2 worm cellular contexts compared by ENCODE assay signal in genomic region chrIV:11566146-11566545, ce11.
TF ChIP-seq lines count a peak whose summit lies in the region.

TSS of gene sec-24.1 (minus strand) at chrIV:11566194.

TF ChIP-seq in whole organism, L2 larva, 48 proteins besides CTCF, POLR2A, EP300 and RAD21 (continued from another document):
- TF ChIP-seq nhr-21 (tag; optimal IDR thresholded peaks at IDR 0.05; lab: Kevin White, UChicago) (peak; percentile 88), egl-27 (tag; optimal IDR thresholded peaks at IDR 0.05; lab: Kevin White, UChicago) (peak; percentile 47), ztf-4 (tag; optimal IDR thresholded peaks at IDR 0.05; lab: Kevin White, UChicago) (peak; percentile 84), elt-3 (tag; optimal IDR thresholded peaks at IDR 0.05; lab: Kevin White, UChicago) (no peak), nhr-25 (tag; optimal IDR thresholded peaks at IDR 0.05; lab: Kevin White, UChicago) (peak; percentile 92), unc-62 (GFP tag; optimal IDR thresholded peaks at IDR 0.05; lab: Kevin White, UChicago) (peak; percentile 39), F13H6.1 (tag; optimal IDR thresholded peaks at IDR 0.05; lab: Kevin White, UChicago) (peak; percentile 89), sem-4 (tag; optimal IDR thresholded peaks at IDR 0.05; lab: Kevin White, UChicago) (peak; percentile 88), mbf-1 (tag; optimal IDR thresholded peaks at IDR 0.05; lab: Kevin White, UChicago) (no peak), nhr-10 (tag; optimal IDR thresholded peaks at IDR 0.05; lab: Kevin White, UChicago) (no peak), nhr-129 (tag; optimal IDR thresholded peaks at IDR 0.05; lab: Kevin White, UChicago) (peak; percentile 78), crh-2 (tag; optimal IDR thresholded peaks at IDR 0.05; lab: Kevin White, UChicago) (peak; percentile 95), elt-1 (tag; optimal IDR thresholded peaks at IDR 0.05; lab: Kevin White, UChicago) (no peak), nhr-6 (tag; optimal IDR thresholded peaks at IDR 0.05; lab: Kevin White, UChicago) (peak; percentile 69), nhr-11 (tag; optimal IDR thresholded peaks at IDR 0.05; lab: Kevin White, UChicago) (no peak)

TF ChIP-seq in whole organism, L4 larva, 104 proteins besides CTCF, POLR2A, EP300 and RAD21 (continued from another document):
- TF ChIP-seq ceh-82 (tag; optimal IDR thresholded peaks at IDR 0.05; lab: Kevin White, UChicago), result no peak
- TF ChIP-seq zfp-3 (GFP tag; conservative IDR thresholded peaks at IDR 0.05; lab: Robert Waterston, UW), result 0 out of 2 replicates have a peak, but pooled peaks have one; percentile 55
- no peak for TF ChIP-seq F49E8.2 (tag; optimal IDR thresholded peaks at IDR 0.05; lab: Kevin White, UChicago; ENCODE audit: borderline replicate concordance)
- TF ChIP-seq ZK546.5 (tag; optimal IDR thresholded peaks at IDR 0.05; lab: Kevin White, UChicago), result peak in 1 of 2 experiments; percentile 18
- peak; percentile 50; the same call in 1 of the 2 replicates for TF ChIP-seq mdt-29 (GFP tag; IDR thresholded peaks at IDR 0.05; lab: Robert Waterston, UW)
- TF ChIP-seq lin-29 (GFP tag; IDR thresholded peaks at IDR 0.05; lab: Robert Waterston, UW), result peak; percentile 62; the same call in 1 of the 2 replicates
- peak; percentile 28 for TF ChIP-seq unc-130 (GFP tag; optimal IDR thresholded peaks at IDR 0.05; lab: Kevin White, UChicago)
- 0 out of 2 replicates have a peak, but pooled peaks have one; percentile 44 for TF ChIP-seq saeg-2 (GFP tag; IDR thresholded peaks at IDR 0.05; lab: Robert Waterston, UW)
- TF ChIP-seq daf-19 (GFP tag; conservative IDR thresholded peaks at IDR 0.05; lab: Robert Waterston, UW), result no peak
- TF ChIP-seq ceh-32 (tag; optimal IDR thresholded peaks at IDR 0.05; lab: Kevin White, UChicago; ENCODE audit: poor library complexity), result no peak
- TF ChIP-seq fkh-10 (GFP tag; optimal IDR thresholded peaks at IDR 0.05; lab: Kevin White, UChicago), result peak; percentile 42
- peak; percentile 71 for TF ChIP-seq spr-1 (tag; optimal IDR thresholded peaks at IDR 0.05; lab: Kevin White, UChicago)
- TF ChIP-seq cey-2 (tag; optimal IDR thresholded peaks at IDR 0.05; lab: Kevin White, UChicago; ENCODE audit: borderline replicate concordance, insufficient read depth), result no peak
- TF ChIP-seq gei-8 (GFP tag; optimal IDR thresholded peaks at IDR 0.05; lab: Kevin White, UChicago), result no peak
- no peak for TF ChIP-seq dmd-9 (GFP tag; IDR thresholded peaks at IDR 0.05; lab: Robert Waterston, UW)
- TF ChIP-seq ztf-11 (tag; optimal IDR thresholded peaks at IDR 0.05; lab: Kevin White, UChicago), result no peak
- TF ChIP-seq aly-2 (tag; optimal IDR thresholded peaks at IDR 0.05; lab: Kevin White, UChicago), result no peak
- peak; percentile 95 for TF ChIP-seq dve-1 (tag; optimal IDR thresholded peaks at IDR 0.05; lab: Kevin White, UChicago; ENCODE audit: insufficient read depth)
- peak; percentile 89 for TF ChIP-seq hlh-30 (tag; optimal IDR thresholded peaks at IDR 0.05; lab: Kevin White, UChicago; ENCODE audit: insufficient read depth)
- peak; percentile 7 for TF ChIP-seq zfp-2 (tag; optimal IDR thresholded peaks at IDR 0.05; lab: Kevin White, UChicago)
- no peak for TF ChIP-seq nhr-237 (tag; optimal IDR thresholded peaks at IDR 0.05; lab: Kevin White, UChicago)
- peak; percentile 46 for TF ChIP-seq nhr-11 (tag; optimal IDR thresholded peaks at IDR 0.05; lab: Kevin White, UChicago)
- no peak for TF ChIP-seq sdz-12 (GFP tag; optimal IDR thresholded peaks at IDR 0.05; lab: Kevin White, UChicago)
- TF ChIP-seq rbr-2 (tag; optimal IDR thresholded peaks at IDR 0.05; lab: Kevin White, UChicago), result peak; percentile 82
- peak; percentile 53 for TF ChIP-seq jun-1 (tag; optimal IDR thresholded peaks at IDR 0.05; lab: Kevin White, UChicago)
- TF ChIP-seq ceh-44 (GFP tag; IDR thresholded peaks at IDR 0.05; lab: Robert Waterston, UW), result peak; percentile 73
- no peak for TF ChIP-seq lin-39 (tag; optimal IDR thresholded peaks at IDR 0.05; lab: Kevin White, UChicago)
- peak; percentile 93 for TF ChIP-seq mes-2 (tag; optimal IDR thresholded peaks at IDR 0.05; lab: Kevin White, UChicago; ENCODE audit: poor library complexity, severe bottlenecking)
- TF ChIP-seq madf-9 (GFP tag; conservative IDR thresholded peaks at IDR 0.05; lab: Robert Waterston, UW), result peak; percentile 55; the same call in 1 of the 2 replicates
- peak; percentile 55 for TF ChIP-seq nhr-28 (tag; optimal IDR thresholded peaks at IDR 0.05; lab: Kevin White, UChicago)
- peak in 1 of 2 experiments; percentile 69 for TF ChIP-seq hif-1 (tag; optimal IDR thresholded peaks at IDR 0.05; lab: Kevin White, UChicago)
- TF ChIP-seq nhr-6 (tag; optimal IDR thresholded peaks at IDR 0.05; lab: Kevin White, UChicago), result peak; percentile 90
- no peak for TF ChIP-seq ZK337.2 (GFP tag; IDR thresholded peaks at IDR 0.05; lab: Robert Waterston, UW)
- TF ChIP-seq madf-5 (GFP tag; IDR thresholded peaks at IDR 0.05; lab: Robert Waterston, UW), result no peak
- TF ChIP-seq duxl-1 (tag; optimal IDR thresholded peaks at IDR 0.05; lab: Kevin White, UChicago; ENCODE audit: poor library complexity), result peak; percentile 87
- TF ChIP-seq ceh-62 (tag; optimal IDR thresholded peaks at IDR 0.05; lab: Kevin White, UChicago), result no peak
- no peak for TF ChIP-seq tra-1 (GFP tag; IDR thresholded peaks at IDR 0.05; lab: Robert Waterston, UW)
- TF ChIP-seq mxl-3 (GFP tag; optimal IDR thresholded peaks at IDR 0.05; lab: Kevin White, UChicago), result peak; percentile 25
- no peak for TF ChIP-seq Y48G9A.11 (GFP tag; IDR thresholded peaks at IDR 0.05; lab: Robert Waterston, UW)
- TF ChIP-seq lin-1 (GFP tag; IDR thresholded peaks at IDR 0.05; lab: Robert Waterston, UW), result no peak
- TF ChIP-seq unc-39 (tag; optimal IDR thresholded peaks at IDR 0.05; lab: Kevin White, UChicago), result no peak
- peak; percentile 41 for TF ChIP-seq F10B5.3 (tag; optimal IDR thresholded peaks at IDR 0.05; lab: Kevin White, UChicago)
- peak; percentile 28 for TF ChIP-seq spr-3 (GFP tag; optimal IDR thresholded peaks at IDR 0.05; lab: Kevin White, UChicago)
- TF ChIP-seq hmg-1.1 (GFP tag; IDR thresholded peaks at IDR 0.05; lab: Robert Waterston, UW), result peak; percentile 92
- TF ChIP-seq ztf-7 (tag; optimal IDR thresholded peaks at IDR 0.05; lab: Kevin White, UChicago), result peak; percentile 73
- TF ChIP-seq pqm-1 (tag; optimal IDR thresholded peaks at IDR 0.05; lab: Kevin White, UChicago), result no peak
- no peak for TF ChIP-seq lim-7 (GFP tag; IDR thresholded peaks at IDR 0.05; lab: Robert Waterston, UW)
- TF ChIP-seq mxl-2 (GFP tag; conservative IDR thresholded peaks at IDR 0.05; lab: Robert Waterston, UW), result no peak
- no peak for TF ChIP-seq tag-97 (GFP tag; IDR thresholded peaks at IDR 0.05; lab: Robert Waterston, UW)
- TF ChIP-seq daf-12 (tag; optimal IDR thresholded peaks at IDR 0.05; lab: Kevin White, UChicago), result no peak
- TF ChIP-seq ctbp-1 (GFP tag; IDR thresholded peaks at IDR 0.05; lab: Robert Waterston, UW), result peak; percentile 71
- TF ChIP-seq F26F4.8 (GFP tag; conservative IDR thresholded peaks at IDR 0.05; lab: Robert Waterston, UW), result no peak
- TF ChIP-seq mdl-1 (tag; optimal IDR thresholded peaks at IDR 0.05; lab: Kevin White, UChicago), result peak; percentile 25 to 40
- TF ChIP-seq snpc-4 (tag; optimal IDR thresholded peaks at IDR 0.05; lab: Kevin White, UChicago), result no peak
- peak; percentile 54 for TF ChIP-seq dmd-6 (GFP tag; IDR thresholded peaks at IDR 0.05; lab: Robert Waterston, UW)
- peak; percentile 91 for TF ChIP-seq nhr-102 (tag; optimal IDR thresholded peaks at IDR 0.05; lab: Kevin White, UChicago)
- peak; percentile 65; the same call in 1 of the 2 replicates for TF ChIP-seq php-3 (GFP tag; IDR thresholded peaks at IDR 0.05; lab: Robert Waterston, UW)
- TF ChIP-seq fos-1 (tag; optimal IDR thresholded peaks at IDR 0.05; lab: Kevin White, UChicago), result no peak
- no peak for TF ChIP-seq Y5F2A.4 (GFP tag; optimal IDR thresholded peaks at IDR 0.05; lab: Kevin White, UChicago)
- TF ChIP-seq nhr-76 (tag; optimal IDR thresholded peaks at IDR 0.05; lab: Kevin White, UChicago), result no peak
- peak; percentile 52 for TF ChIP-seq lin-13 (GFP tag; optimal IDR thresholded peaks at IDR 0.05; lab: Kevin White, UChicago)
- TF ChIP-seq R02D3.7 (tag; optimal IDR thresholded peaks at IDR 0.05; lab: Kevin White, UChicago), result no peak
- no peak for TF ChIP-seq egl-27 (tag; optimal IDR thresholded peaks at IDR 0.05; lab: Kevin White, UChicago)
- TF ChIP-seq nhr-48 (tag; optimal IDR thresholded peaks at IDR 0.05; lab: Kevin White, UChicago), result peak; percentile 61
- no peak for TF ChIP-seq Y75B8A.6 (GFP tag; IDR thresholded peaks at IDR 0.05; lab: Robert Waterston, UW)
- TF ChIP-seq ceh-28 (tag; optimal IDR thresholded peaks at IDR 0.05; lab: Kevin White, UChicago), result no peak
- no peak for TF ChIP-seq D1046.2 (GFP tag; IDR thresholded peaks at IDR 0.05; lab: Robert Waterston, UW)
- TF ChIP-seq daf-8 (GFP tag; IDR thresholded peaks at IDR 0.05; lab: Robert Waterston, UW), result no peak
- no peak for TF ChIP-seq lir-3 (tag; optimal IDR thresholded peaks at IDR 0.05; lab: Kevin White, UChicago)
- TF ChIP-seq lin-38 (GFP tag; IDR thresholded peaks at IDR 0.05; lab: Robert Waterston, UW), result peak; percentile 80
- TF ChIP-seq nhr-111 (GFP tag; optimal IDR thresholded peaks at IDR 0.05; lab: Kevin White, UChicago), result no peak
- peak; percentile 92 for TF ChIP-seq mep-1 (tag; optimal IDR thresholded peaks at IDR 0.05; lab: Kevin White, UChicago)
- no peak for TF ChIP-seq nhr-41 (GFP tag; IDR thresholded peaks at IDR 0.05; lab: Robert Waterston, UW)
- no peak for TF ChIP-seq attf-4 (tag; optimal IDR thresholded peaks at IDR 0.05; lab: Kevin White, UChicago)
- no peak for TF ChIP-seq Y105C5A.15 (GFP tag; IDR thresholded peaks at IDR 0.05; lab: Robert Waterston, UW)
- peak; percentile 50 for TF ChIP-seq nhr-25 (tag; optimal IDR thresholded peaks at IDR 0.05; lab: Kevin White, UChicago; ENCODE audit: borderline replicate concordance, insufficient read depth)
- TF ChIP-seq nhr-42 (GFP tag; IDR thresholded peaks at IDR 0.05; lab: Robert Waterston, UW), result no peak
- TF ChIP-seq zip-11 (GFP tag; IDR thresholded peaks at IDR 0.05; lab: Robert Waterston, UW), result no peak
- no peak for TF ChIP-seq F44E2.7 (GFP tag; IDR thresholded peaks at IDR 0.05; lab: Robert Waterston, UW)
- peak in 1 of 2 experiments; percentile 98 for TF ChIP-seq unc-62 (GFP tag; optimal IDR thresholded peaks at IDR 0.05 in 1 of 2; lab: Kevin White, UChicago)
- TF ChIP-seq unc-62 (tag; optimal IDR thresholded peaks at IDR 0.05; lab: Kevin White, UChicago), result no peak
- peak; percentile 71 for TF ChIP-seq T20F7.1 (GFP tag; optimal IDR thresholded peaks at IDR 0.05; lab: Kevin White, UChicago)
- no peak for TF ChIP-seq ces-1 (GFP tag; optimal IDR thresholded peaks at IDR 0.05; lab: Kevin White, UChicago)
